Worm (Caenorhabditis elegans): ENCODE measurements around the gene C09B9.85.
"Not testable (repeated sequence)": the region's sequence is repeated elsewhere in the genome, so short reads cannot be mapped to it uniquely, and the experiment has no call there.

- not testable (repeated sequence) for TF ChIP-seq lin-39 (tag; optimal IDR thresholded peaks at IDR 0.05); Y48G9A.11 (GFP tag; IDR thresholded peaks at IDR 0.05); nhr-76 (tag; optimal IDR thresholded peaks at IDR 0.05); unc-39 (tag; optimal IDR thresholded peaks at IDR 0.05); ceh-28 (tag; optimal IDR thresholded peaks at IDR 0.05); nhr-10 (tag; optimal IDR thresholded peaks at IDR 0.05); zfp-3 (GFP tag; conservative IDR thresholded peaks at IDR 0.05); ceh-44 (GFP tag; IDR thresholded peaks at IDR 0.05)
Observed at ce11 chrIV:5064961-5065360, 39.4 kb upstream of the C09B9.85 start, which contains the start of gene msp-53.
